Worm (Caenorhabditis elegans) whole organism, L2 larva: ENCODE measurements around the gene aexr-2.

ENCODE experiments used
- R02D3.7 ChIP-seq: fragments of 150-350 bp; optimal IDR thresholded peaks from 2 replicates; lab custom pipeline; 2014; ENCODE audit warnings: missing biosample characterization, missing genetic modification characterization
- ZK546.5 ChIP-seq: sonication (generic microtip); optimal IDR thresholded peaks from 2 replicates; lab custom pipeline; 2017; ENCODE audit warnings: missing biosample characterization, missing genetic modification characterization
- alr-1 ChIP-seq: fragments of 150-350 bp; optimal IDR thresholded peaks from 2 replicates; lab custom pipeline; 2014; ENCODE audit warnings: missing biosample characterization, missing genetic modification characterization
- elt-3 ChIP-seq: sonication (generic microtip); optimal IDR thresholded peaks from 2 replicates; lab custom pipeline; 2017; ENCODE audit warnings: missing biosample characterization, missing genetic modification characterization
- lsy-2 ChIP-seq, 2 experiments: fragments of 150-350 bp in 1 of 2; sonication (generic microtip) in 1 of 2; optimal IDR thresholded peaks; 2 replicates each; lab custom pipeline; 2014 to 2017; ENCODE audit warnings: missing biosample characterization in 2 of 2, missing genetic modification characterization in 2 of 2
- nhr-10 ChIP-seq: sonication (generic microtip); optimal IDR thresholded peaks from 2 replicates; lab custom pipeline; 2017; ENCODE audit warnings: missing biosample characterization, missing genetic modification characterization
- nhr-11 ChIP-seq: fragments of 150-350 bp; optimal IDR thresholded peaks from 2 replicates; lab custom pipeline; 2014; ENCODE audit warnings: missing biosample characterization, missing genetic modification characterization
- nhr-77 ChIP-seq: fragments of 150-350 bp; optimal IDR thresholded peaks from 2 replicates; lab custom pipeline; 2014; ENCODE audit warnings: missing biosample characterization, missing genetic modification characterization
- skn-1 ChIP-seq: sonication (generic microtip); optimal IDR thresholded peaks from 2 replicates; lab custom pipeline; 2017; ENCODE audit warnings: missing biosample characterization, missing genetic modification characterization
- sma-3 ChIP-seq: sonication (generic microtip); optimal IDR thresholded peaks from 2 replicates; lab custom pipeline; 2016; ENCODE audit warnings: missing genetic modification reagents, missing genetic modification characterization, missing compliant biosample characterization

- no peak for TF ChIP-seq nhr-11 (tag; lab: Kevin White, UChicago)
- no peak for TF ChIP-seq elt-3
- TF ChIP-seq nhr-10 (tag; lab: Kevin White, UChicago): no peak
- TF ChIP-seq alr-1 (tag; lab: Kevin White, UChicago): no peak
- no peak for TF ChIP-seq sma-3 (GFP tag; lab: Kevin White, UChicago)
- TF ChIP-seq R02D3.7 (tag; lab: Kevin White, UChicago): no peak
- TF ChIP-seq ZK546.5 (tag; lab: Kevin White, UChicago): no peak
- TF ChIP-seq lsy-2 (tag; optimal IDR thresholded peaks at IDR 0.05; lab: Kevin White, UChicago): no peak
- no peak for TF ChIP-seq skn-1 (tag; lab: Kevin White, UChicago)
- no peak for TF ChIP-seq nhr-77
Measured at ce11 chrX:6631437-6631836, at the start of gene aexr-2.
